Worm (Caenorhabditis elegans) whole organism, L4/young adult: ENCODE data around the gene C09B8.3.

ENCODE experiments used
- W03F9.2 ChIP-seq: fragments of 150-350 bp; optimal IDR thresholded peaks from 2 replicates; lab custom pipeline; 2014; ENCODE audit warnings: missing biosample characterization, missing genetic modification characterization
- him-1 ChIP-seq: sonication (generic microtip); optimal IDR thresholded peaks from 2 replicates; lab custom pipeline; 2016; ENCODE audit warnings: missing genotype, missing genetic modification reagents, missing genetic modification characterization, missing compliant biosample characterization

- TF ChIP-seq W03F9.2 (tag; lab: Kevin White, UChicago) (no peak), him-1 (tag; lab: Kevin White, UChicago) (no peak)
These were observed 29.1 kb upstream of the C09B8.3 start, which contains the start of gene hsp-25 for ce11 chrX:6039544-6039943.
